Worm (Caenorhabditis elegans) whole organism, late embryonic: ENCODE results near the gene ssl-1.

Experiments used
- C08G9.2 ChIP-seq: sonication (generic microtip); optimal IDR thresholded peaks from 2 replicates; lab custom pipeline; 2016; ENCODE audit warnings: mild to moderate bottlenecking, missing genetic modification characterization, moderate library complexity, missing compliant biosample characterization
- K09A11.1 ChIP-seq: sonication (generic microtip); optimal IDR thresholded peaks from 2 replicates; lab custom pipeline; 2017; ENCODE audit warnings: antibody characterized with exemption, mild to moderate bottlenecking, missing genetic modification characterization, missing compliant biosample characterization; ENCODE audit not compliant: insufficient read depth
- Y22D7AL.16 ChIP-seq: sonication (generic microtip); optimal IDR thresholded peaks from 2 replicates; lab custom pipeline; 2016; ENCODE audit warnings: missing genetic modification characterization, missing compliant biosample characterization
- ahr-1 ChIP-seq: sonication (generic microtip); optimal IDR thresholded peaks from 2 replicates; lab custom pipeline; 2016; ENCODE audit warnings: missing genetic modification characterization, missing compliant biosample characterization
- ceh-18 ChIP-seq: sonication (generic microtip); optimal IDR thresholded peaks from 2 replicates; lab custom pipeline; 2016; ENCODE audit warnings: missing genetic modification characterization, missing compliant biosample characterization
- ceh-19 ChIP-seq: fragments of 200-800 bp; sonication (Bioruptor generic); optimal IDR thresholded peaks from 2 replicates; lab custom pipeline; 2018; ENCODE audit warnings: mild to moderate bottlenecking, missing genetic modification characterization, missing compliant biosample characterization
- ceh-2 ChIP-seq: sonication (generic microtip); optimal IDR thresholded peaks from 2 replicates; lab custom pipeline; 2016; ENCODE audit warnings: missing genotype, missing genetic modification characterization, missing compliant biosample characterization
- ceh-22 ChIP-seq: sonication (generic microtip); optimal IDR thresholded peaks from 2 replicates; lab custom pipeline; 2017; ENCODE audit warnings: missing biosample characterization, missing genetic modification characterization
- ceh-24 ChIP-seq: sonication (generic microtip); optimal IDR thresholded peaks from 2 replicates; lab custom pipeline; 2016; ENCODE audit warnings: mild to moderate bottlenecking, missing genetic modification characterization, missing compliant biosample characterization
- ceh-30 ChIP-seq: fragments of 150-350 bp; optimal IDR thresholded peaks from 2 replicates; lab custom pipeline; 2014; ENCODE audit warnings: missing biosample characterization, missing genetic modification characterization
- ceh-31 ChIP-seq: sonication (generic microtip); optimal IDR thresholded peaks from 2 replicates; lab custom pipeline; 2016; ENCODE audit warnings: missing genetic modification characterization, missing compliant biosample characterization
- ceh-45 ChIP-seq: fragments of 200-800 bp; sonication (Bioruptor generic); IDR thresholded peaks from 2 replicates; pipeline ENCODE4 v1.3.6; 2022; ENCODE audit warnings: missing genetic modification reagents, missing genetic modification characterization, missing compliant biosample characterization
- ceh-48 ChIP-seq: sonication (generic microtip); optimal IDR thresholded peaks from 2 replicates; lab custom pipeline; 2016; ENCODE audit warnings: missing genetic modification characterization, inconsistent platforms, missing compliant biosample characterization
- ceh-6 ChIP-seq: fragments of 200-800 bp; sonication (Bioruptor generic); optimal IDR thresholded peaks from 2 replicates; lab custom pipeline; 2018; ENCODE audit warnings: mild to moderate bottlenecking, missing genetic modification characterization, missing compliant biosample characterization
- dmd-4 ChIP-seq: sonication (generic microtip); optimal IDR thresholded peaks from 2 replicates; lab custom pipeline; 2016; ENCODE audit warnings: borderline replicate concordance, missing genetic modification characterization, missing compliant biosample characterization
- elt-2 ChIP-seq: sonication (generic microtip); optimal IDR thresholded peaks from 2 replicates; lab custom pipeline; 2016; ENCODE audit warnings: missing genetic modification reagents, missing genetic modification characterization, missing compliant biosample characterization
- elt-4 ChIP-seq: sonication (generic microtip); optimal IDR thresholded peaks from 2 replicates; lab custom pipeline; 2016; ENCODE audit warnings: missing genetic modification characterization, missing compliant biosample characterization
- ets-4 ChIP-seq: sonication (generic microtip); optimal IDR thresholded peaks from 2 replicates; lab custom pipeline; 2016; ENCODE audit warnings: missing genetic modification characterization, missing compliant biosample characterization
- gmeb-2 ChIP-seq: sonication (generic microtip); optimal IDR thresholded peaks from 2 replicates; lab custom pipeline; 2016; ENCODE audit warnings: missing genetic modification characterization, inconsistent platforms, missing compliant biosample characterization
- hlh-13 ChIP-seq: fragments of 200-800 bp; sonication (Bioruptor generic); optimal IDR thresholded peaks from 2 replicates; lab custom pipeline; 2018; ENCODE audit warnings: mild to moderate bottlenecking, missing genetic modification characterization, missing compliant biosample characterization
- hlh-15 ChIP-seq: sonication (generic microtip); optimal IDR thresholded peaks from 2 replicates; lab custom pipeline; 2016; ENCODE audit warnings: missing genetic modification characterization, missing compliant biosample characterization
- hlh-6 ChIP-seq: sonication (generic microtip); optimal IDR thresholded peaks from 2 replicates; lab custom pipeline; 2016; ENCODE audit warnings: missing genotype, missing genetic modification characterization, missing compliant biosample characterization
- hlh-8 ChIP-seq: sonication (generic microtip); optimal IDR thresholded peaks from 2 replicates; lab custom pipeline; 2016; ENCODE audit warnings: missing genotype, missing genetic modification characterization, missing compliant biosample characterization
- lim-6 ChIP-seq: sonication (generic microtip); optimal IDR thresholded peaks from 2 replicates; lab custom pipeline; 2016; ENCODE audit warnings: missing genetic modification characterization, missing compliant biosample characterization
- madf-2 ChIP-seq: sonication (generic microtip); optimal IDR thresholded peaks from 2 replicates; lab custom pipeline; 2017; ENCODE audit warnings: missing genetic modification characterization, missing compliant biosample characterization
- nfya-1 ChIP-seq: sonication (generic microtip); optimal IDR thresholded peaks from 2 replicates; lab custom pipeline; 2017; ENCODE audit warnings: missing genetic modification characterization, mild to moderate bottlenecking, missing compliant biosample characterization, antibody characterized with exemption, moderate library complexity
- nhr-232 ChIP-seq: sonication (generic microtip); optimal IDR thresholded peaks from 2 replicates; lab custom pipeline; 2016; ENCODE audit warnings: missing genetic modification characterization, missing compliant biosample characterization
- pag-3 ChIP-seq: sonication (generic microtip); optimal IDR thresholded peaks from 2 replicates; lab custom pipeline; 2016; ENCODE audit warnings: missing compliant biosample characterization, missing genetic modification characterization, borderline replicate concordance
- pha-2 ChIP-seq: sonication (generic microtip); optimal IDR thresholded peaks from 2 replicates; lab custom pipeline; 2017; ENCODE audit warnings: mild to moderate bottlenecking, missing genetic modification characterization, missing compliant biosample characterization
- ref-2 ChIP-seq: sonication (generic microtip); optimal IDR thresholded peaks from 2 replicates; lab custom pipeline; 2016; ENCODE audit warnings: missing genetic modification characterization, missing compliant biosample characterization
- sox-2 ChIP-seq: fragments of 200-800 bp; sonication (Bioruptor generic); IDR thresholded peaks from 2 replicates; pipeline ENCODE4 v1.3.6; 2022; ENCODE audit warnings: missing genetic modification reagents, missing genetic modification characterization, missing compliant biosample characterization
- syd-9 ChIP-seq: sonication (generic microtip); optimal IDR thresholded peaks from 2 replicates; lab custom pipeline; 2016; ENCODE audit warnings: mild to moderate bottlenecking, missing genetic modification characterization, moderate library complexity, missing compliant biosample characterization
- tbx-2 ChIP-seq: sonication (generic microtip); optimal IDR thresholded peaks from 2 replicates; lab custom pipeline; 2016; ENCODE audit warnings: missing genetic modification characterization, missing compliant biosample characterization
- unc-42 ChIP-seq: sonication (generic microtip); optimal IDR thresholded peaks from 2 replicates; lab custom pipeline; 2016; ENCODE audit warnings: missing genotype, missing genetic modification characterization, missing compliant biosample characterization

The ssl-1 gene

DNA sequence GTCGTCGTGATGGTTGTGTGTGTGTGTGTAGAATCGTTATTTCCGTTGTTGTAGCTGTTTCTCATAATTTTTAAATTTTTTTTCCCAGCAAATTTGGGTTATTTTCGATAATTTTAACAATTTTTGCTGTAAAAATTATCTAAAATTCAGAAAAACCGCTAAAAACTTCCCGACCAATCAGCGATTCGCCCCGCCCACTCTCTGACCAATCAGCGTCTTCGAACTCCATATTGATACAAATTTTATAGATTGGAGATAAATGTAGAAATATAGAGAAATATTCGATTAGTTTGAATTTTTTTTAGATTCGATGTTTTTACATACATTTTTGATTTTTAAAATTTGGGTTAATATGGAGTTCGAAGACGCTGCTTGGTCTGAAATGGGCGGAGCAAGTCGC is 16.8 kb upstream of the ssl-1 start:
- no peak for TF ChIP-seq hlh-13
- no peak for TF ChIP-seq elt-2
- TF ChIP-seq hlh-15 (tag; lab: Kevin White, UChicago), result no peak
- TF ChIP-seq ceh-19 (GFP tag; lab: Kevin White, UChicago), result no peak
- peak; percentile 70 for TF ChIP-seq nfya-1 (tag; lab: Kevin White, UChicago)
- TF ChIP-seq pha-2 (tag; lab: Kevin White, UChicago), result no peak
- no peak for TF ChIP-seq ceh-6 (GFP tag; lab: Kevin White, UChicago)
- TF ChIP-seq nhr-232 (tag; lab: Kevin White, UChicago), result no peak
- no peak for TF ChIP-seq ceh-30 (tag; lab: Kevin White, UChicago)

DNA sequence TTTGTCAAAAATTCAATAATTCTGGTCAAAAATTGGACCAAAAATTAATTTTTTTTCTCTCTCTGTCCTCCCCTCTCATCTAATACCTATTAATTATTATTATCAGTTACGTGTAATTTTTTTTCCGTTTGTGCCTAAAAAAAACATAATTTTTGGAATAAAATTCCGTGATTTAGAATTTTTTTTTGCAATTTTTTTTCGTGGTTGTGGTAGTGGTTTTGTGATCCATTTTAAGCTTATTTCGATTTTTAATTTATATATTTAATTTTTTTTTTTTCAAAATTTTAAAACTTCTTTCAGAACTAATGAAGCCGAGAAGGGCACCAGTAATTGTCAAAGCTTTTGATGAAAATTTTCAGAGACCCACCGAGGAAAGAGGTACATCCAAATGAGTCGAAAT is 15.2 kb upstream of the ssl-1 start, which contains the start of gene sas-1:
TSS of gene sas-1 (plus strand) at position 301 of the 400 bp plus-strand sequence.
- TF ChIP-seq pag-3 (tag; lab: Kevin White, UChicago) (no peak), ceh-30 (tag; lab: Kevin White, UChicago) (no peak), syd-9 (tag; lab: Kevin White, UChicago) (no peak)

DNA sequence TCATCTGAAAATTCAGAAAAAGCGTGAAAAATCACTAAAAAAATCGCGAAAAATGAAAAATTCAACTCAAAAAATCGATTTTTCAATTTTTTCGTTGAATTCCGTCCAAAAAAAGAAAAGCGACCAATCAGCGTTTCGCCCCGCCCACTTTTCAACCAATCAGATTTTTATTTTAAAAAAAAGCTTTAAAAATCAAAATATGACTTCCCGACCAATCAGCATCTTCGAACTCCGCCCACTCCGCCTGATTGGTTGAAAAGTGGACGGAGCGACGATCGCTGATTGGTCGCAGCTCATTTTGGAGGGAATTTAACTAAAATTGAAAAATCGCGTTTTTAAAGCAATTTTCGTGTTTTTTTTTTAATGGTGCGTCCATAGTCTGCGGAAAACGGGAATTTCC is 12.0 kb upstream of the ssl-1 start:
- peak; percentile 85 for TF ChIP-seq nfya-1 (tag; lab: Kevin White, UChicago)
- TF ChIP-seq ceh-2, result no peak

DNA sequence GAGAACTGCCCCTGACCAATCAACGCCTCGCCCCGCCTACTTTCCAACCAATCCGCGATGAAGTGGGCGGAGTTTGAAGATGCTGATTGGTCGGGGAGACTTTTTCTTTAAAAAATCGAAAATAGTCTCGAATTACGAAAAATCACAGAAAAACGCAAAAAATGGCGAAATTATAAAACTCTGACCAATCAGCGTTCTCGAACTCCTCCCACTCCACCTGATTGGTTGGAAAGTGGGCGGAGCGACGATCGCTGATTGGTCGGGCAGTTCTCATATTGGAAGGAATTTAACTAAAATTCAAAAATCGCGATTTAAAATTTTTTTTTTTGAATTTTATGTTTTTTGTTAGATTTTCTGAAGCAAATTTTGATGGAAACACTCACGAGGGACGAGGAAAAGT is 11.1 kb upstream of the ssl-1 start:
- no peak for TF ChIP-seq ceh-31 (tag; lab: Kevin White, UChicago)
- TF ChIP-seq nfya-1 (tag; lab: Kevin White, UChicago), result peak; percentile 91

DNA sequence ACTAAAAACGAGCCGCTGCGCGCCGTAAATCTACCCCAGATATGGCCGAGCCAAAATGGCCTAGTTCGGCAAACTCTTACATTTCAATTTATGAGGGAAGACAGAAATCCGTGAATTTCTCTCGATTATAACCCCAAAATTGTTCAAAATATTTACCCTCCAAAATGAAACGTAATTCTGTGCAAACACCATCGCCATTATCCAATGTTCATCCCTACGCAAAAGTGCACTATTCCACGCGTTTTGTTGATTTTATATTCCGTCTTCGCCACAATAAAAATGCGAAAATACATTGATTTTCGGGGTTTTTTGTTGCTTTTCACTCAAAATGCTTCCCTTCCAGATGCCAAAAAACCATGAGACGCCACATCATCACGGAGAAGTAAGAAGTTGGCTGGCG is 3.1 kb upstream of the ssl-1 start, which contains the start of gene hut-1:
TSS of gene hut-1 (plus strand) at position 344 of the 400 bp plus-strand sequence.
- TF ChIP-seq unc-42 (tag; lab: Kevin White, UChicago), result peak; percentile 72
- TF ChIP-seq ref-2, result peak; percentile 31
- no peak for TF ChIP-seq ceh-30 (tag; lab: Kevin White, UChicago)
- no peak for TF ChIP-seq lim-6
- peak; percentile 17 for TF ChIP-seq ceh-48 (tag; lab: Kevin White, UChicago)
- peak; percentile 33 for TF ChIP-seq ceh-31 (tag; lab: Kevin White, UChicago)
- TF ChIP-seq ceh-24 (tag; lab: Kevin White, UChicago), result no peak
- TF ChIP-seq madf-2 (tag; lab: Kevin White, UChicago), result no peak
- TF ChIP-seq nfya-1 (tag; lab: Kevin White, UChicago), result peak; percentile 32
- no peak for TF ChIP-seq ceh-45 (GFP tag; lab: Robert Waterston, UW)
- no peak for TF ChIP-seq dmd-4 (tag; lab: Kevin White, UChicago)
- no peak for TF ChIP-seq elt-4 (tag; lab: Kevin White, UChicago)

DNA sequence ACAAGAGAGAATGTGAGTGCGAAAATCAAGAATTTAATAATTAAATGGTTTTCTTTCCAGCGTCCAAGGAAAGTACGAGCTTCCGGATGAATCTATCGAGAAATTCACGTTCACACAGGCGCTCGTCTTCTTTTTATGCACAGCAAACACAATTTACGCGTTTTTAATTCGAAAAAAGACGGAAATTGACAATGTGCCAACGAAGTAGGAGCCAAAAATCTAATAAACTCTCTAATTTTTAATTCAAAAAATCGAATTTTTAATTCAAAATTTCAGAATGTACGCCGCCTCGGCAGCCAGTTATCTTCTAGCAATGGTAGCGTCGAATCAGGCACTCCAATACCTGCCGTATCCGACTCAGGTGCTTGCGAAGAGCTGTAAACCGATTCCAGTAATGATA is 2.7 kb upstream of the ssl-1 start:
- no peak for TF ChIP-seq ceh-22 (tag; lab: Kevin White, UChicago)
- TF ChIP-seq syd-9 (tag; lab: Kevin White, UChicago), result no peak
- no peak for TF ChIP-seq C08G9.2 (tag; lab: Kevin White, UChicago)
- TF ChIP-seq ceh-18, result no peak
- TF ChIP-seq hlh-15 (tag; lab: Kevin White, UChicago), result no peak
- TF ChIP-seq elt-4 (tag; lab: Kevin White, UChicago), result no peak
- no peak for TF ChIP-seq ets-4
- TF ChIP-seq unc-42 (tag; lab: Kevin White, UChicago), result no peak
- no peak for TF ChIP-seq ceh-31 (tag; lab: Kevin White, UChicago)
- TF ChIP-seq dmd-4 (tag; lab: Kevin White, UChicago), result no peak
- TF ChIP-seq ahr-1 (tag; lab: Kevin White, UChicago), result no peak
- TF ChIP-seq Y22D7AL.16 (tag; lab: Kevin White, UChicago), result no peak
- TF ChIP-seq ceh-30 (tag; lab: Kevin White, UChicago), result no peak
- TF ChIP-seq hlh-8, result no peak
- no peak for TF ChIP-seq K09A11.1 (tag; lab: Kevin White, UChicago)
- no peak for TF ChIP-seq ceh-24 (tag; lab: Kevin White, UChicago)
- no peak for TF ChIP-seq hlh-6
- no peak for TF ChIP-seq sox-2
- TF ChIP-seq tbx-2 (tag; lab: Kevin White, UChicago), result no peak
- TF ChIP-seq gmeb-2 (tag; lab: Kevin White, UChicago), result no peak
